Fruit fly (Drosophila melanogaster) whole organism: ENCODE results near the gene Octbeta3R.

ENCODE experiments used
- psq ChIP-seq: fragments of >200 bp; optimal IDR thresholded peaks from 2 replicates; lab custom pipeline; 2017
- usp ChIP-seq: fragments of >200 bp; optimal IDR thresholded peaks from 2 replicates; lab custom pipeline; 2017; ENCODE audit warnings: missing biosample characterization, missing genetic modification characterization, mixed read lengths

dm6 chr3R:12591672-12592071, 43.6 kb upstream of the Octbeta3R start:
- no peak for TF ChIP-seq usp (GFP tag; lab: Kevin White, UChicago)
- no peak for TF ChIP-seq psq (lab: Kevin White, UChicago)
